Worm (Caenorhabditis elegans) whole organism, L2 larva: ENCODE measurements around the gene Y51H4A.938.

ENCODE experiments used
- ama-1 ChIP-seq: fragments of 150-350 bp; optimal IDR thresholded peaks from 2 replicates; lab custom pipeline; 2018; ENCODE audit warnings: inconsistent platforms
- fos-1 ChIP-seq: fragments of 150-350 bp; optimal IDR thresholded peaks from 2 replicates; lab custom pipeline; 2014; ENCODE audit warnings: missing biosample characterization, missing genetic modification characterization
- gmeb-1 ChIP-seq: fragments of 150-350 bp; optimal IDR thresholded peaks from 2 replicates; lab custom pipeline; 2014; ENCODE audit warnings: missing biosample characterization, missing genetic modification characterization
- lin-11 ChIP-seq: fragments of 150-350 bp; sonication (generic microtip); optimal IDR thresholded peaks from 2 replicates; lab custom pipeline; 2014; ENCODE audit warnings: missing biosample characterization, missing genetic modification characterization, inconsistent platforms, mixed read lengths
- lin-39 ChIP-seq: fragments of 150-350 bp; optimal IDR thresholded peaks from 2 replicates; lab custom pipeline; 2014; ENCODE audit warnings: missing biosample characterization, missing genetic modification reagents, missing genetic modification characterization
- lsy-2 ChIP-seq, 2 experiments: fragments of 150-350 bp in 1 of 2; sonication (generic microtip) in 1 of 2; optimal IDR thresholded peaks; 2 replicates each; lab custom pipeline; 2014 to 2017; ENCODE audit warnings: missing biosample characterization in 2 of 2, missing genetic modification characterization in 2 of 2
- nhr-11 ChIP-seq: fragments of 150-350 bp; optimal IDR thresholded peaks from 2 replicates; lab custom pipeline; 2014; ENCODE audit warnings: missing biosample characterization, missing genetic modification characterization
- nhr-237 ChIP-seq: fragments of 150-350 bp; optimal IDR thresholded peaks from 2 replicates; lab custom pipeline; 2014; ENCODE audit warnings: missing biosample characterization, missing genetic modification characterization
- skn-1 ChIP-seq: sonication (generic microtip); optimal IDR thresholded peaks from 2 replicates; lab custom pipeline; 2017; ENCODE audit warnings: missing biosample characterization, missing genetic modification characterization
- zag-1 ChIP-seq: fragments of 150-350 bp; optimal IDR thresholded peaks from 2 replicates; lab custom pipeline; 2014; ENCODE audit warnings: missing biosample characterization, missing genetic modification characterization
- ztf-1 ChIP-seq: fragments of 200-800 bp; sonication (Bioruptor generic); conservative IDR thresholded peaks from 2 replicates; pipeline ENCODE4 v1.3.6; 2022; ENCODE audit warnings: missing genetic modification characterization, missing compliant biosample characterization
- ztf-4 ChIP-seq: fragments of 150-350 bp; optimal IDR thresholded peaks from 2 replicates; lab custom pipeline; 2014; ENCODE audit warnings: missing biosample characterization, missing genetic modification characterization

DNA sequence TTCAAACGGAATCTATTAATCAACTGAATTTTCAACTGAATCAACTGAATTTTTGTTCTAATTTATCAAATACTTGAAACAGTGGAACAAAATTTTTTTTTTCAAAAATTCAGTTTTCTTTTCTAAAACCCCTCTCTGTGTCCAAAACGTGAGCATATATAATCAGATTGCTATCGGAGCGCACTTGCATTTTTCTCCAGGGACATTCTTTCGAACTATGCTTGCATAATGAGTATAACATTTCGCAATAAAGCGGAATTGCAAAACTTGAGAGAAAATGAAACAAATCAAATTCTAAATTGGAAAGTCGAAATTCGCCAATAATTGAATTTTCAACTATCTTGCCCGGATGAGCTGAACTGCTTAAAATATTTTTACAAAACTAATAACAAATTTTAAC, 4.9 kb upstream of the Y51H4A.938 start:
- TF ChIP-seq zag-1 (no peak), nhr-11 (no peak), ztf-1 (GFP tag; lab: Robert Waterston, UW) (no peak), gmeb-1 (tag; lab: Kevin White, UChicago) (no peak), skn-1 (tag; lab: Kevin White, UChicago) (no peak), ztf-4 (tag; lab: Kevin White, UChicago) (no peak), ama-1 (no peak), fos-1 (tag; lab: Kevin White, UChicago) (no peak), lin-11 (tag; lab: Kevin White, UChicago) (no peak), lin-39 (tag; lab: Kevin White, UChicago) (no peak), lsy-2 (tag; optimal IDR thresholded peaks at IDR 0.05; lab: Kevin White, UChicago) (no peak), nhr-237 (tag; lab: Kevin White, UChicago) (no peak)
